Worm (Caenorhabditis elegans) whole organism, L1 larva: ENCODE results near the gene lron-13.
A peak's percentile ranks its signal among the peaks of the same experiment; 100 is the strongest.

ENCODE experiments used
- C16A3.4 ChIP-seq: fragments of 150-350 bp; optimal IDR thresholded peaks from 2 replicates; lab custom pipeline; 2014; ENCODE audit warnings: missing biosample characterization, missing genetic modification characterization
- C34B4.2 ChIP-seq: sonication (generic microtip); optimal IDR thresholded peaks from 2 replicates; lab custom pipeline; 2017; ENCODE audit warnings: mild to moderate bottlenecking, missing genetic modification characterization, missing compliant biosample characterization
- F16B12.6 ChIP-seq: fragments of 150-350 bp; optimal IDR thresholded peaks from 2 replicates; lab custom pipeline; 2014; ENCODE audit warnings: missing biosample characterization, missing genetic modification characterization
- Y116A8C.19 ChIP-seq: sonication (generic microtip); optimal IDR thresholded peaks from 2 replicates; lab custom pipeline; 2016; ENCODE audit warnings: missing compliant biosample characterization, missing genetic modification characterization, borderline replicate concordance
- aha-1 ChIP-seq: fragments of 150-350 bp; optimal IDR thresholded peaks from 2 replicates; lab custom pipeline; 2014; ENCODE audit warnings: missing biosample characterization, missing genetic modification characterization
- aly-2 ChIP-seq: fragments of 150-350 bp; optimal IDR thresholded peaks from 2 replicates; lab custom pipeline; 2014; ENCODE audit warnings: missing biosample characterization, missing genetic modification characterization
- blmp-1 ChIP-seq: fragments of 150-350 bp; optimal IDR thresholded peaks from 2 replicates; lab custom pipeline; 2014; ENCODE audit warnings: missing biosample characterization, missing genetic modification characterization
- ceh-63 ChIP-seq: fragments of 200-800 bp; sonication (Bioruptor generic); optimal IDR thresholded peaks from 2 replicates; lab custom pipeline; 2018; ENCODE audit warnings: mild to moderate bottlenecking, missing genetic modification characterization, missing compliant biosample characterization
- ceh-8 ChIP-seq: fragments of 200-800 bp; sonication (Bioruptor generic); optimal IDR thresholded peaks from 2 replicates; lab custom pipeline; 2018; ENCODE audit warnings: mild to moderate bottlenecking, missing genetic modification characterization, moderate library complexity, missing compliant biosample characterization
- ceh-82 ChIP-seq, 3 experiments: fragments of 150-350 bp in 1 of 3; sonication (generic microtip) in 2 of 3; optimal IDR thresholded peaks; 2 replicates each; lab custom pipeline; 2014 to 2017; ENCODE audit warnings: missing biosample characterization in 3 of 3, missing genetic modification characterization in 3 of 3
- ceh-88 ChIP-seq: fragments of 200-800 bp; sonication (Bioruptor generic); IDR thresholded peaks from 2 replicates; pipeline ENCODE4 v1.3.6; 2022; ENCODE audit warnings: missing genetic modification characterization, missing compliant biosample characterization
- ceh-90 ChIP-seq: sonication (generic microtip); optimal IDR thresholded peaks from 2 replicates; lab custom pipeline; 2016; ENCODE audit warnings: missing genetic modification characterization, missing compliant biosample characterization
- ces-1 ChIP-seq: fragments of 150-350 bp; optimal IDR thresholded peaks from 2 replicates; lab custom pipeline; 2014; ENCODE audit warnings: missing biosample characterization, missing genetic modification reagents, missing genetic modification characterization
- dpl-1 ChIP-seq, 3 experiments: fragments of 150-350 bp in 2 of 3; sonication (generic microtip) in 1 of 3; optimal IDR thresholded peaks; 2 replicates each; lab custom pipeline; 2014 to 2017; ENCODE audit warnings: missing biosample characterization in 3 of 3, missing genetic modification characterization in 3 of 3, missing genetic modification reagents in 3 of 3
- dsc-1 ChIP-seq: sonication (generic microtip); optimal IDR thresholded peaks from 2 replicates; lab custom pipeline; 2016; ENCODE audit warnings: mild to moderate bottlenecking, missing genetic modification characterization, missing compliant biosample characterization
- efl-1 ChIP-seq, 4 experiments: fragments of 150-350 bp; optimal IDR thresholded peaks in 3 of 4; peaks in 1 of 4; 1 replicate in 1 of 4; 2 replicates in 3 of 4; lab custom pipeline; 2014; ENCODE audit warnings: missing biosample characterization in 2 of 4, missing genetic modification characterization in 2 of 4, missing genetic modification reagents in 2 of 4
- efl-3 ChIP-seq: fragments of 200-800 bp; sonication (Bioruptor generic); optimal IDR thresholded peaks from 2 replicates; lab custom pipeline; 2018; ENCODE audit warnings: mild to moderate bottlenecking, missing genetic modification characterization, missing compliant biosample characterization
- egl-27 ChIP-seq, 2 experiments: fragments of 150-350 bp in 1 of 2; sonication (generic microtip); optimal IDR thresholded peaks; 3 replicates each; lab custom pipeline; 2017 to 2018; ENCODE audit warnings: missing biosample characterization in 2 of 2, missing genetic modification characterization in 2 of 2, missing genetic modification reagents in 2 of 2
- elt-3 ChIP-seq, 6 experiments: fragments of 150-350 bp in 1 of 6; sonication (generic microtip); optimal IDR thresholded peaks; 2 replicates each; lab custom pipeline; 2017 to 2018; ENCODE audit warnings: missing biosample characterization in 6 of 6, missing genetic modification characterization in 6 of 6, inconsistent platforms in 1 of 6
- ets-5 ChIP-seq: fragments of 200-800 bp; sonication (Bioruptor generic); IDR thresholded peaks from 2 replicates; pipeline ENCODE4 v1.3.6; 2022; ENCODE audit warnings: missing genetic modification characterization, missing compliant biosample characterization
- fkh-4 ChIP-seq: sonication (generic microtip); optimal IDR thresholded peaks from 2 replicates; lab custom pipeline; 2016; ENCODE audit warnings: missing compliant biosample characterization, missing genetic modification characterization, borderline replicate concordance
- fkh-8 ChIP-seq: sonication (generic microtip); optimal IDR thresholded peaks from 2 replicates; lab custom pipeline; 2016; ENCODE audit warnings: mild to moderate bottlenecking, missing genetic modification characterization, missing compliant biosample characterization
- hlh-17 ChIP-seq: fragments of 200-800 bp; sonication (Bioruptor generic); optimal IDR thresholded peaks from 2 replicates; lab custom pipeline; 2018; ENCODE audit warnings: missing genetic modification characterization, mild to moderate bottlenecking, missing compliant biosample characterization, moderate library complexity, borderline replicate concordance
- hpl-2 ChIP-seq: fragments of 150-350 bp; optimal IDR thresholded peaks from 2 replicates; lab custom pipeline; 2014; ENCODE audit warnings: missing biosample characterization, missing genetic modification reagents, missing genetic modification characterization
- irx-1 ChIP-seq: sonication (generic microtip); optimal IDR thresholded peaks from 2 replicates; lab custom pipeline; 2016; ENCODE audit warnings: missing genetic modification characterization, missing compliant biosample characterization
- isw-1 ChIP-seq: fragments of 200-800 bp; sonication (Bioruptor generic); IDR thresholded peaks from 2 replicates; pipeline ENCODE4 v1.3.6; 2022; ENCODE audit warnings: missing genetic modification characterization, missing compliant biosample characterization
- jun-1 ChIP-seq: fragments of 150-350 bp; optimal IDR thresholded peaks from 2 replicates; lab custom pipeline; 2014; ENCODE audit warnings: missing biosample characterization, missing genetic modification reagents, missing genetic modification characterization
- lin-14 ChIP-seq: fragments of 200-800 bp; sonication (Bioruptor generic); optimal IDR thresholded peaks from 2 replicates; lab custom pipeline; 2018; ENCODE audit warnings: mild to moderate bottlenecking, missing genetic modification characterization, moderate library complexity, missing compliant biosample characterization
- lin-39 ChIP-seq: fragments of 150-350 bp; optimal IDR thresholded peaks from 2 replicates; lab custom pipeline; 2014; ENCODE audit warnings: missing biosample characterization, missing genetic modification reagents, missing genetic modification characterization
- lir-3 ChIP-seq: sonication (generic microtip); optimal IDR thresholded peaks from 2 replicates; lab custom pipeline; 2016; ENCODE audit warnings: mild to moderate bottlenecking, missing genetic modification characterization, moderate library complexity, missing compliant biosample characterization; ENCODE audit not compliant: poor library complexity
- lsy-2 ChIP-seq, 2 experiments: fragments of 150-350 bp; optimal IDR thresholded peaks; 2 replicates each; lab custom pipeline; 2014; ENCODE audit warnings: missing biosample characterization in 2 of 2, missing genetic modification characterization in 2 of 2
- mdl-1 ChIP-seq, 2 experiments: fragments of 150-350 bp; optimal IDR thresholded peaks; 2 replicates each; lab custom pipeline; 2014 to 2017; ENCODE audit warnings: missing biosample characterization in 2 of 2, missing genetic modification characterization in 2 of 2, inconsistent platforms in 1 of 2
- mef-2 ChIP-seq: fragments of 150-350 bp; optimal IDR thresholded peaks from 2 replicates; lab custom pipeline; 2014; ENCODE audit warnings: missing biosample characterization, missing genetic modification characterization
- mep-1 ChIP-seq: fragments of 150-350 bp; optimal IDR thresholded peaks from 2 replicates; lab custom pipeline; 2014; ENCODE audit warnings: missing biosample characterization, missing genetic modification characterization
- nhr-11 ChIP-seq: fragments of 150-350 bp; optimal IDR thresholded peaks from 2 replicates; lab custom pipeline; 2014; ENCODE audit warnings: missing biosample characterization, missing genetic modification characterization
- nhr-12 ChIP-seq: sonication (generic microtip); optimal IDR thresholded peaks from 2 replicates; lab custom pipeline; 2017; ENCODE audit warnings: missing biosample characterization, missing genetic modification characterization
- nhr-19 ChIP-seq: fragments of 200-800 bp; sonication (Bioruptor generic); conservative IDR thresholded peaks from 2 replicates; pipeline ENCODE4 v1.3.6; 2022; ENCODE audit warnings: missing genetic modification characterization, missing compliant biosample characterization
- nhr-237 ChIP-seq: fragments of 150-350 bp; optimal IDR thresholded peaks from 2 replicates; lab custom pipeline; 2014; ENCODE audit warnings: missing biosample characterization, missing genetic modification characterization
- nhr-47 ChIP-seq: sonication (generic microtip); optimal IDR thresholded peaks from 2 replicates; lab custom pipeline; 2016; ENCODE audit warnings: mild to moderate bottlenecking, missing genetic modification characterization, moderate library complexity, missing compliant biosample characterization
- nhr-71 ChIP-seq: sonication (generic microtip); optimal IDR thresholded peaks from 2 replicates; lab custom pipeline; 2016; ENCODE audit warnings: mild to moderate bottlenecking, missing genetic modification characterization, moderate library complexity, missing compliant biosample characterization
- nhr-77 ChIP-seq: fragments of 150-350 bp; optimal IDR thresholded peaks from 2 replicates; lab custom pipeline; 2014; ENCODE audit warnings: missing biosample characterization, missing genetic modification characterization
- nhr-84 ChIP-seq: sonication (generic microtip); optimal IDR thresholded peaks from 2 replicates; lab custom pipeline; 2017; ENCODE audit warnings: missing biosample characterization, missing genetic modification characterization
- snu-23 ChIP-seq: sonication (generic microtip); optimal IDR thresholded peaks from 2 replicates; lab custom pipeline; 2016; ENCODE audit warnings: missing genetic modification characterization, missing compliant biosample characterization
- sox-4 ChIP-seq: sonication (generic microtip); optimal IDR thresholded peaks from 2 replicates; lab custom pipeline; 2016; ENCODE audit warnings: missing genetic modification characterization, missing compliant biosample characterization
- sup-37 ChIP-seq: fragments of 200-800 bp; sonication (Bioruptor generic); optimal IDR thresholded peaks from 2 replicates; lab custom pipeline; 2018; ENCODE audit warnings: mild to moderate bottlenecking, missing genetic modification characterization, missing compliant biosample characterization
- tbx-2 ChIP-seq: sonication (generic microtip); optimal IDR thresholded peaks from 2 replicates; lab custom pipeline; 2016; ENCODE audit warnings: missing genetic modification characterization, missing compliant biosample characterization
- tlp-1 ChIP-seq: fragments of 150-350 bp; optimal IDR thresholded peaks from 2 replicates; lab custom pipeline; 2014; ENCODE audit warnings: missing biosample characterization, missing genetic modification characterization
- unc-30 ChIP-seq: sonication (generic microtip); optimal IDR thresholded peaks from 2 replicates; lab custom pipeline; 2017; ENCODE audit warnings: missing biosample characterization, missing genetic modification characterization
- unc-62 ChIP-seq: fragments of 150-350 bp; optimal IDR thresholded peaks from 2 replicates; lab custom pipeline; 2014; ENCODE audit warnings: missing biosample characterization, missing genetic modification reagents, missing genetic modification characterization
- xbp-1 ChIP-seq: sonication (generic microtip); optimal IDR thresholded peaks from 2 replicates; lab custom pipeline; 2016; ENCODE audit warnings: missing genetic modification characterization, missing compliant biosample characterization
- zip-4 ChIP-seq: fragments of 200-800 bp; sonication (Bioruptor generic); optimal IDR thresholded peaks from 2 replicates; lab custom pipeline; 2018; ENCODE audit warnings: mild to moderate bottlenecking, missing genetic modification characterization, moderate library complexity, missing compliant biosample characterization
- ztf-4 ChIP-seq: fragments of 150-350 bp; optimal IDR thresholded peaks from 2 replicates; lab custom pipeline; 2014; ENCODE audit warnings: missing biosample characterization, missing genetic modification characterization

The lron-13 gene

DNA sequence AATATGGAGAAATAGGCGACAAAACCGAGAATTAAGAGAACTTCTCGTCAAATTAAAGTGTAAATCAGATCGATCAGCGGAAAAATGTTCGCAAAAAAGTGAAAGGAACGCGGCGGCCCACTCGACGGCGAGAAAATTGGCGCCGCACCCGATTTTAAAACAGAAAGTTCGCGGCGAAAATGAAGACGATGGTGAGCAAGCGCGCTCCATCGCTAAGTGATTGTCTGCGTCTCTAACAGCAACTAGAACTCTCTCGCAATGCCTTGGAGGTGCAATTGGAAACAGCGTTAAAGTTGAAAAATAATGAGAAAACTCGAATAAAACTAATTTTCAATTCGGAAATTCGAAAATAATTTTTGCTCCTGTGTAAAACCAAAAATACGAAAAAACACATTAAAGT, 2.8 kb downstream of the lron-13 start (continued):
- TF ChIP-seq ceh-8 (GFP tag; lab: Kevin White, UChicago): no peak
- peak; percentile 71 to 79 for TF ChIP-seq lsy-2 (tag; optimal IDR thresholded peaks at IDR 0.05; lab: Kevin White, UChicago)
- TF ChIP-seq nhr-237 (tag; lab: Kevin White, UChicago): no peak
- TF ChIP-seq lir-3 (tag; lab: Kevin White, UChicago): no peak
- TF ChIP-seq mdl-1 (tag; optimal IDR thresholded peaks at IDR 0.05; lab: Kevin White, UChicago): peak in 1 of 2 experiments; percentile 38
- no peak for TF ChIP-seq hpl-2
- no peak for TF ChIP-seq C34B4.2 (tag; lab: Kevin White, UChicago)
- no peak for TF ChIP-seq unc-62
- peak; percentile 60 for TF ChIP-seq nhr-19 (GFP tag; lab: Robert Waterston, UW)
- TF ChIP-seq ets-5: no peak
- peak; percentile 20 for TF ChIP-seq irx-1 (tag; lab: Kevin White, UChicago)
- peak; percentile 80 for TF ChIP-seq nhr-47 (tag; lab: Kevin White, UChicago)
- TF ChIP-seq nhr-71 (tag; lab: Kevin White, UChicago): peak; percentile 79
- TF ChIP-seq unc-30 (tag; lab: Kevin White, UChicago): no peak
- peak; percentile 51 for TF ChIP-seq xbp-1 (tag; lab: Kevin White, UChicago)
- no peak for TF ChIP-seq ceh-90 (tag; lab: Kevin White, UChicago)
- peak; percentile 98 for TF ChIP-seq blmp-1 (tag; lab: Kevin White, UChicago)
- no peak for TF ChIP-seq mef-2 (tag; lab: Kevin White, UChicago)
- TF ChIP-seq jun-1 (tag; lab: Kevin White, UChicago): peak; percentile 63
- no peak for TF ChIP-seq nhr-84 (tag; lab: Kevin White, UChicago)
- TF ChIP-seq sox-4 (tag; lab: Kevin White, UChicago): no peak
- peak; percentile 42 for TF ChIP-seq isw-1
- TF ChIP-seq lin-39: peak; percentile 23
- TF ChIP-seq aha-1: no peak
- no peak for TF ChIP-seq ceh-63
- peak; percentile 87 to 89 for TF ChIP-seq efl-1 (optimal IDR thresholded peaks at IDR 0.05; lab: Kevin White, UChicago)
- TF ChIP-seq efl-1 (GFP tag; optimal IDR thresholded peaks at IDR 0.05 in 1 of 2; lab: Kevin White, UChicago): peak; percentile 87 to 98
- TF ChIP-seq hlh-17 (GFP tag; lab: Kevin White, UChicago): no peak
- no peak for TF ChIP-seq sup-37 (GFP tag; lab: Kevin White, UChicago)
- no peak for TF ChIP-seq ztf-4 (tag; lab: Kevin White, UChicago)
- TF ChIP-seq fkh-4 (tag; lab: Kevin White, UChicago): no peak
- TF ChIP-seq efl-3: no peak
- no peak for TF ChIP-seq nhr-11 (tag; lab: Kevin White, UChicago)
- TF ChIP-seq zip-4 (GFP tag; lab: Kevin White, UChicago): no peak
- no peak for TF ChIP-seq Y116A8C.19 (tag; lab: Kevin White, UChicago)
- peak; percentile 62 for TF ChIP-seq fkh-8 (tag; lab: Kevin White, UChicago)
- TF ChIP-seq dsc-1 (tag; lab: Kevin White, UChicago): peak; percentile 63
- TF ChIP-seq egl-27 (tag; optimal IDR thresholded peaks at IDR 0.05; lab: Kevin White, UChicago): no peak
- TF ChIP-seq C16A3.4 (tag; lab: Kevin White, UChicago): peak; percentile 65
- peak in 1 of 6 experiments; percentile 12 for TF ChIP-seq elt-3 (tag; optimal IDR thresholded peaks at IDR 0.05; lab: Kevin White, UChicago)
- no peak for TF ChIP-seq aly-2 (tag; lab: Kevin White, UChicago)
- TF ChIP-seq lin-14 (GFP tag; lab: Kevin White, UChicago): peak; percentile 78
- TF ChIP-seq ces-1 (GFP tag; lab: Kevin White, UChicago): no peak

DNA sequence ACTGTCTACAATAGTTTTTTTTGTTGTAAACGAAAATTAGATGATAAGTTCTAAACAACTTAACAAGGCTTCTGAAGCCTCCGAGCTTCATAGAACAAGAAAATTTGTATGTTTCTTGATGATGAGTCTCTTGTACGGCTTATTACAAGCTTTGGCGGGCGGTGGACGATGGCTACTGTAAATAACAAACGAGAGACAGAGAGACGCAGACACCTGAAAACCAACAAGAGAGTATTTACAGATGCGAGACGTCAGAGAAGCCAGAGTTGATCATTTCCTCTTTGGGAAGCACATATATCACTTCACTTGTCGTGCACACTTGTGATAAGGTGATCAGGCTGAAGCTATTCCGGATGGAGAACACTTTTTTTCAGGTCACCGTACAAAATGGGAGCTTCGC, 3.6 kb downstream of the lron-13 start:
- TF ChIP-seq mep-1 (no peak), snu-23 (no peak), efl-3 (no peak), C34B4.2 (tag; lab: Kevin White, UChicago) (no peak), aly-2 (tag; lab: Kevin White, UChicago) (no peak), lir-3 (tag; lab: Kevin White, UChicago) (no peak), F16B12.6 (tag; lab: Kevin White, UChicago) (no peak), ceh-8 (GFP tag; lab: Kevin White, UChicago) (no peak), ztf-4 (tag; lab: Kevin White, UChicago) (no peak), ceh-82 (tag; optimal IDR thresholded peaks at IDR 0.05; lab: Kevin White, UChicago) (no peak), nhr-12 (tag; lab: Kevin White, UChicago) (no peak), nhr-11 (tag; lab: Kevin White, UChicago) (no peak), tlp-1 (tag; lab: Kevin White, UChicago) (no peak), ceh-88 (GFP tag; lab: Robert Waterston, UW) (no peak), dpl-1 (GFP tag; optimal IDR thresholded peaks at IDR 0.05; lab: Kevin White, UChicago) (no peak), tbx-2 (tag; lab: Kevin White, UChicago) (no peak), nhr-77 (tag; lab: Kevin White, UChicago) (no peak), irx-1 (tag; lab: Kevin White, UChicago) (no peak)
